Worm (Caenorhabditis elegans) whole organism, L4 larva: Measurements from ENCODE around the gene try-3.
"Not testable (repeated sequence)": the region's sequence is repeated elsewhere in the genome, so short reads cannot be mapped to it uniquely, and the experiment has no call there.

ENCODE experiments used
- F10B5.3 ChIP-seq: sonication (generic microtip); optimal IDR thresholded peaks from 2 replicates; lab custom pipeline; 2016; ENCODE audit warnings: mild to moderate bottlenecking, missing genetic modification characterization, missing compliant biosample characterization
- F26F4.8 ChIP-seq: fragments of 200-800 bp; sonication (Bioruptor generic); conservative IDR thresholded peaks from 2 replicates; pipeline ENCODE4 v1.3.6; 2022; ENCODE audit warnings: missing genetic modification characterization, missing compliant biosample characterization
- ZK546.5 ChIP-seq, 2 experiments: sonication (generic microtip); optimal IDR thresholded peaks; 2 replicates each; lab custom pipeline; 2017; ENCODE audit warnings: missing biosample characterization in 2 of 2, missing genetic modification characterization in 2 of 2
- aha-1 ChIP-seq: fragments of 150-350 bp; peaks from one replicate; lab custom pipeline; 2014; ENCODE audit warnings: missing biosample characterization, missing genetic modification characterization
- aly-2 ChIP-seq: sonication (generic microtip); optimal IDR thresholded peaks from 2 replicates; lab custom pipeline; 2018; ENCODE audit warnings: missing biosample characterization, missing genetic modification characterization
- arid-1 ChIP-seq: fragments of 200-800 bp; sonication (Bioruptor generic); conservative IDR thresholded peaks from 2 replicates; pipeline ENCODE4 v1.3.6; 2022; ENCODE audit warnings: missing genetic modification reagents, missing genetic modification characterization, missing compliant biosample characterization
- ceh-28 ChIP-seq: fragments of 150-350 bp; optimal IDR thresholded peaks from 2 replicates; lab custom pipeline; 2014; ENCODE audit warnings: missing biosample characterization, missing genetic modification reagents, missing genetic modification characterization
- ces-1 ChIP-seq: fragments of 150-350 bp; sonication (generic microtip); optimal IDR thresholded peaks from 4 replicates; lab custom pipeline; 2014; ENCODE audit warnings: missing biosample characterization, missing genetic modification reagents, missing genetic modification characterization
- daf-12 ChIP-seq: fragments of 150-350 bp; optimal IDR thresholded peaks from 2 replicates; lab custom pipeline; 2014; ENCODE audit warnings: missing biosample characterization, missing genetic modification reagents, missing genetic modification characterization
- daf-16 ChIP-seq, 3 experiments: sonication (generic microtip); optimal IDR thresholded peaks; 2 replicates each; lab custom pipeline; 2016 to 2017; ENCODE audit warnings: missing genetic modification characterization in 3 of 3, missing genetic modification reagents in 3 of 3, mild to moderate bottlenecking in 2 of 3, missing compliant biosample characterization in 2 of 3, missing biosample characterization in 1 of 3, moderate library complexity in 1 of 3
- daf-19 ChIP-seq: fragments of 200-800 bp; sonication (Bioruptor generic); conservative IDR thresholded peaks from 2 replicates; pipeline ENCODE4 v1.3.6; 2022; ENCODE audit warnings: missing genetic modification characterization, missing compliant biosample characterization
- dmd-8 ChIP-seq: fragments of 200-800 bp; sonication (Bioruptor generic); IDR thresholded peaks from 2 replicates; pipeline ENCODE4 v1.3.6; 2022; ENCODE audit warnings: missing genetic modification characterization, missing compliant biosample characterization
- dpl-1 ChIP-seq: fragments of 150-350 bp; optimal IDR thresholded peaks from 2 replicates; lab custom pipeline; 2014; ENCODE audit warnings: missing biosample characterization, missing genetic modification reagents, missing genetic modification characterization
- dve-1 ChIP-seq: sonication (generic microtip); optimal IDR thresholded peaks from 2 replicates; lab custom pipeline; 2017; ENCODE audit warnings: antibody characterized with exemption, mild to moderate bottlenecking, missing genetic modification characterization, missing compliant biosample characterization; ENCODE audit not compliant: insufficient read depth
- egl-27 ChIP-seq: sonication (generic microtip); optimal IDR thresholded peaks from 3 replicates; lab custom pipeline; 2017; ENCODE audit warnings: missing biosample characterization, missing genetic modification reagents, missing genetic modification characterization
- fos-1 ChIP-seq: fragments of 150-350 bp; optimal IDR thresholded peaks from 2 replicates; lab custom pipeline; 2014; ENCODE audit warnings: missing biosample characterization, missing genetic modification characterization
- hif-1 ChIP-seq, 2 experiments: sonication (generic microtip); optimal IDR thresholded peaks; 2 replicates each; lab custom pipeline; 2016 to 2017; ENCODE audit warnings: missing compliant biosample characterization in 2 of 2, missing genetic modification characterization in 2 of 2, missing genetic modification reagents in 2 of 2, missing genotype in 2 of 2, mild to moderate bottlenecking in 1 of 2
- hlh-30 ChIP-seq: sonication (generic microtip); optimal IDR thresholded peaks from 2 replicates; lab custom pipeline; 2017; ENCODE audit warnings: antibody characterized with exemption, mild to moderate bottlenecking, missing genetic modification characterization, missing compliant biosample characterization; ENCODE audit not compliant: insufficient read depth
- jun-1 ChIP-seq: fragments of 150-350 bp; optimal IDR thresholded peaks from 2 replicates; lab custom pipeline; 2014; ENCODE audit warnings: missing biosample characterization, missing genetic modification reagents, missing genetic modification characterization
- lin-13 ChIP-seq: fragments of 150-350 bp; optimal IDR thresholded peaks from 2 replicates; lab custom pipeline; 2014; ENCODE audit warnings: missing biosample characterization, missing genetic modification reagents, missing genetic modification characterization
- lin-39 ChIP-seq: fragments of 150-350 bp; optimal IDR thresholded peaks from 2 replicates; lab custom pipeline; 2014; ENCODE audit warnings: missing biosample characterization, missing genetic modification reagents, missing genetic modification characterization
- lsy-2 ChIP-seq, 2 experiments: fragments of 150-350 bp in 1 of 2; sonication (generic microtip) in 1 of 2; optimal IDR thresholded peaks; 2 replicates each; lab custom pipeline; 2014 to 2017; ENCODE audit warnings: missing biosample characterization in 2 of 2, missing genetic modification characterization in 2 of 2
- mdt-29 ChIP-seq: fragments of 200-800 bp; sonication (Bioruptor generic); IDR thresholded peaks from 2 replicates; pipeline ENCODE4 v1.3.6; 2022; ENCODE audit warnings: missing genetic modification reagents, missing genetic modification characterization, missing compliant biosample characterization
- nhr-102 ChIP-seq: sonication (generic microtip); optimal IDR thresholded peaks from 2 replicates; lab custom pipeline; 2016; ENCODE audit warnings: mild to moderate bottlenecking, missing genetic modification characterization, moderate library complexity, missing compliant biosample characterization
- nhr-237 ChIP-seq: sonication (generic microtip); optimal IDR thresholded peaks from 2 replicates; lab custom pipeline; 2017; ENCODE audit warnings: missing biosample characterization, missing genetic modification characterization
- nhr-28 ChIP-seq: fragments of 150-350 bp; optimal IDR thresholded peaks from 2 replicates; lab custom pipeline; 2014; ENCODE audit warnings: missing biosample characterization, missing genetic modification characterization
- nhr-42 ChIP-seq: fragments of 200-800 bp; sonication (Bioruptor generic); IDR thresholded peaks from 2 replicates; pipeline ENCODE4 v1.3.6; 2022; ENCODE audit warnings: missing genetic modification characterization, missing compliant biosample characterization
- nhr-48 ChIP-seq: sonication (generic microtip); optimal IDR thresholded peaks from 2 replicates; lab custom pipeline; 2016; ENCODE audit warnings: mild to moderate bottlenecking, missing genetic modification characterization, missing compliant biosample characterization
- nhr-6 ChIP-seq: fragments of 150-350 bp; optimal IDR thresholded peaks from 2 replicates; lab custom pipeline; 2014; ENCODE audit warnings: missing biosample characterization, missing genetic modification characterization
- nhr-77 ChIP-seq: fragments of 150-350 bp; optimal IDR thresholded peaks from 2 replicates; lab custom pipeline; 2014; ENCODE audit warnings: missing biosample characterization, missing genetic modification characterization
- pha-4 ChIP-seq, 2 experiments: fragments of 150-350 bp in 1 of 2; fragments of 200-800 bp in 1 of 2; sonication (Bioruptor generic) in 1 of 2; IDR thresholded peaks in 1 of 2; optimal IDR thresholded peaks in 1 of 2; 2 replicates each; pipeline versions ENCODE4 v1.3.6 to Lab custom; 2014 to 2022; ENCODE audit warnings: missing genetic modification characterization in 2 of 2, missing genetic modification reagents in 2 of 2, missing biosample characterization in 1 of 2, missing compliant biosample characterization in 1 of 2
- pqm-1 ChIP-seq: sonication (generic microtip); optimal IDR thresholded peaks from 2 replicates; lab custom pipeline; 2017; ENCODE audit warnings: missing biosample characterization, missing genetic modification characterization
- skn-1 ChIP-seq: fragments of 150-350 bp; optimal IDR thresholded peaks from 2 replicates; lab custom pipeline; 2014; ENCODE audit warnings: missing biosample characterization, missing genetic modification characterization
- tag-97 ChIP-seq: fragments of 200-800 bp; sonication (Bioruptor generic); IDR thresholded peaks from 2 replicates; pipeline ENCODE4 v1.3.6; 2022; ENCODE audit warnings: missing genetic modification characterization, missing compliant biosample characterization
- vab-7 ChIP-seq: fragments of 200-800 bp; sonication (Bioruptor generic); IDR thresholded peaks from 2 replicates; pipeline ENCODE4 v1.3.6; 2022; ENCODE audit warnings: missing genetic modification reagents, missing genetic modification characterization, missing compliant biosample characterization
- zag-1 ChIP-seq: fragments of 150-350 bp; optimal IDR thresholded peaks from 2 replicates; lab custom pipeline; 2014; ENCODE audit warnings: missing biosample characterization, missing genetic modification characterization
- zfp-2 ChIP-seq: sonication (generic microtip); optimal IDR thresholded peaks from 2 replicates; lab custom pipeline; 2016; ENCODE audit warnings: mild to moderate bottlenecking, missing genetic modification characterization, missing compliant biosample characterization
- ztf-7 ChIP-seq: fragments of 150-350 bp; optimal IDR thresholded peaks from 2 replicates; lab custom pipeline; 2014; ENCODE audit warnings: missing biosample characterization, missing genetic modification characterization

The try-3 gene

DNA sequence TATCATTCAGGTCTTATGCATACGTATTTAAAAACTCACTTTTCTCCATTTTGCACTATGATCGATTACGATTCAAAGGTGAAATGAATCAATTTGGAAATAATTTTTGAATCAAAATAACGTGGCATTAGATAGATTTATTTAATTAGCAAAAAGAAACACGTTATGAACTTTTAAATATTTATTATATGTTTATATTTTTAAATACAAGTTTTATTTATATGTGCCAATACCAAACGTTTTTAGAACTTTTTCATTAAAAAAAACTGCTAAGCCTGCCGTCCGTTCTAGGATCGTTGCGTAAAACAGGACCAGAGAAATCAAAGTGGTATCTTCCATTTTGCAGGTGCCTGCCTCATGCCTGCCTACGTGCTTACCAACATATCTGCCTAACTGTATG, 40.3 kb downstream of the try-3 start, which contains the start of gene F38A5.6:
TSS of gene F38A5.6 (minus strand) at position 101 of the 400 bp plus-strand sequence.
- TF ChIP-seq tag-97 (GFP tag; lab: Robert Waterston, UW) (no peak), aha-1 (tag; lab: Kevin White, UChicago) (peak; percentile 22)

DNA sequence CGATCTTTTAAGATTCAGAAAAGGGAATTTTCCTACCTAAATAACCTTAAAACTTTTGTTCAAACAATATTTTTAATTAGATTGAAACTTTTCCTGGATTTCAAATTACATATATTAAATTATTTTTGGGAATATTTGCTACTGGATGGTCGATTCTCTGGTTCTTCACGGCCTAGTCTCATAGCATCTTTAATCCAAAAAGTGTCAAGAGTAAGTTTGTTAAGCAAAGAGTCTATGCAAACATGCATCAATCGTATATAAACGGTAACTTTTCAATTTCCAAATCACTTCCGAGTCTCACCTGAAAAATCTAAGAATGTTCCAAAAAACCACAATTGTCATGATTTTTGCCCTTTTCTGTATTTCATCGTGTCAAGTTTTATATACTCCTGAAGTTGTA, 41.0 kb downstream of the try-3 start, which contains the start of gene nspb-4:
TSS of gene nspb-4 (plus strand) at position 301 of the 400 bp plus-strand sequence.
- not testable (repeated sequence) for TF ChIP-seq daf-16 (GFP tag; optimal IDR thresholded peaks at IDR 0.05; lab: Kevin White, UChicago); daf-16 (tag; optimal IDR thresholded peaks at IDR 0.05; lab: Kevin White, UChicago); arid-1 (GFP tag; lab: Robert Waterston, UW); pha-4 (GFP tag; IDR thresholded peaks at IDR 0.05; lab: Robert Waterston, UW); pha-4 (tag; optimal IDR thresholded peaks at IDR 0.05; lab: Kevin White, UChicago)

DNA sequence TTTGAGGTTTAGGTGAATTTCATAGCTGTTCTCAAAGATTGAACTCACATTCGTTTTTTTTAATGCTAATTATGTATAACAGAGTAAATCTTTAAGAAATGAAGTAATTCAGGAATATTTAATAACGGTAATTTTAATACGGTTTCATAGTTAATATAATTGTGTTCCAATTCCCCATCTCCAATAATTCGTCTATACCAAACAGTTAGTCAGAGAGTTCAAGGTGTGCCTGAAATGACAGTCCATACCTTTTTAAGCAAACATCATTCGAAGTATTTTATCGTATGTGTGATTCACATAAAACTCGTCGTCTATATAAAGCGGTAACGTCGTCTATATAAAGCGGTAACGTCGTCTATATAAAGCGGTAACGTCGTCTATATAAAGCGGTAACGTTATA, 41.8 kb downstream of the try-3 start, which contains the start of gene nspb-5:
TSS of gene nspb-5 (plus strand) at position 301 of the 400 bp plus-strand sequence.
- not testable (repeated sequence) for TF ChIP-seq zfp-2, nhr-48, skn-1 (tag; lab: Kevin White, UChicago)

DNA sequence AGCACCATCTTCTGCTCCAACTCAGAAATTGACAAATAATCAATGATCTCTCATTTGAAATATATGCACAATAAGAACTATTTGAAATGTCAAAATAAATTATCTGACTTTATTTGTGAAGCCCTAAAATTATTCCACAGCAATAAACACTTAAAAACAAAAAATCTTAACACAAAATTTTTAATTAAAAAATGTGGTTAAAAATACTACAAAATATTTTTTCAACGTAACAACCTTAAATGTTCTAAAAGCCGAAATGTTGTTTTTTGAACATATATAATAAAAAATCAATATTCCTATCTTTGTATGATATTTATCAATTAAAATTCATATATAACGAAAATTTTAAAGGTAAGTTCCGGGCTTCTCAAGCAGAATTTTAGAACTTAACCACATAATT, 42.5 kb downstream of the try-3 start, which contains the start of gene F38A5.8:
TSS of gene F38A5.8 (plus strand) at position 301 of the 400 bp plus-strand sequence.
- no peak for TF ChIP-seq zag-1 (tag; lab: Kevin White, UChicago)
- TF ChIP-seq egl-27 (tag; lab: Kevin White, UChicago), result no peak
- TF ChIP-seq vab-7, result no peak
- no peak for TF ChIP-seq mdt-29 (GFP tag; lab: Robert Waterston, UW)
- TF ChIP-seq hif-1 (tag; optimal IDR thresholded peaks at IDR 0.05; lab: Kevin White, UChicago), result no peak
- TF ChIP-seq F10B5.3, result no peak
- TF ChIP-seq nhr-42 (GFP tag; lab: Robert Waterston, UW), result no peak
- no peak for TF ChIP-seq dpl-1 (GFP tag; lab: Kevin White, UChicago)
- no peak for TF ChIP-seq ces-1 (GFP tag; lab: Kevin White, UChicago)
- TF ChIP-seq pqm-1, result no peak
- no peak for TF ChIP-seq dmd-8 (GFP tag; lab: Robert Waterston, UW)
- no peak for TF ChIP-seq fos-1
- TF ChIP-seq arid-1 (GFP tag; lab: Robert Waterston, UW), result no peak
- no peak for TF ChIP-seq nhr-237
- TF ChIP-seq lin-39 (tag; lab: Kevin White, UChicago), result no peak
- TF ChIP-seq, all 104 proteins: peak for 0

DNA sequence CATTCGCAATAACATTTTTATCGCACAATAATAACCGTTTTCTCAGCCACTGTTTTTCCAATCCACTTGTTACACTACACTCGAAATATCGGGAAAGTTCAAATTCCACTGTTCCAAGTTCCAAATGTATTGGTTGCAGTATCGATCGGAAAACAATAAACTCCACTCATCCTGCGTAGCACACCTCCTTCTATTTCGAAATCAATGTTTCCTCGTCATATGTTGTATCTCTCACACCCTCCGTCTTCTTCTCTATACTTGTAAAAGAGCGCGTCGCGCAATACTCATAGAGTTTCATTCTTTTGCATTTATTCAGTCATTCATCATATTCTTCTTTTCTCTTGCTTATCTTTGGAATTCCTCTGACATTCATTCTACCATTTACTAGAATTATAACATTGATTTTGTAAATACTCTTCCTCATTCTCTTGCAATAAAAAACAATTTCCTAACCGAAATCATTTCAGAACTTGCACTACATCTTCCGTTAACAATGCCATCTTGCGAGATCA, 44.3 kb downstream of the try-3 start, which contains the start of gene sup-36:
TSS of gene sup-36 (plus strand) at position 462 of the 512 bp plus-strand sequence.
- TF ChIP-seq daf-16 (GFP tag; optimal IDR thresholded peaks at IDR 0.05; lab: Kevin White, UChicago), result no peak
- peak; percentile 48 for TF ChIP-seq daf-16 (tag; optimal IDR thresholded peaks at IDR 0.05; lab: Kevin White, UChicago)
- peak; percentile 33 for TF ChIP-seq dve-1 (tag; lab: Kevin White, UChicago)
- TF ChIP-seq nhr-102 (tag; lab: Kevin White, UChicago), result no peak
- TF ChIP-seq nhr-6 (tag; lab: Kevin White, UChicago), result no peak
- peak; percentile 9 for TF ChIP-seq pqm-1
- TF ChIP-seq nhr-28, result peak; percentile 49
- TF ChIP-seq hlh-30 (tag; lab: Kevin White, UChicago), result peak; percentile 71

DNA sequence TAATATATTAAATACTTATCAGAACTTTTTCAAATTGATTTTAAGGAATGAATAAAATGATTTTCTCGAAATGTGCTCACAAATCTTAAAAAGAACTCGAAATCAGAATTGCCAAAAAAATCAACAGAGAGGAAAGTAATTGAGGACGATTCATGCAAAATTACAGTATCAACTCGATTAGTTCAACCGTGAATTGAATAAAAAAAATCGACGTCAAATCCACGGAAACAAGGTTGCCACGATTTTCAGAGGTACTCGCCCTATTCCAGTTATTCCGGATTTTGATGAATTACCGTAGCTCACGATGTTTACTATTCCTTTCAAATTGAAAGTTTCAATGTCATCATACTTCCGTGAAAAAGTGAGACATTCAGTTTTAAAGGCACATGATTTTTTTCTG, 45.4 kb downstream of the try-3 start, which contains the start of gene F15B10.3:
TSS of gene F15B10.3 (plus strand) at position 301 of the 400 bp plus-strand sequence.
- no peak for TF ChIP-seq F26F4.8 (GFP tag; lab: Robert Waterston, UW)
- TF ChIP-seq nhr-237, result no peak
- TF ChIP-seq tag-97 (GFP tag; lab: Robert Waterston, UW), result no peak
- TF ChIP-seq ceh-28 (tag; lab: Kevin White, UChicago), result no peak
- no peak for TF ChIP-seq jun-1 (tag; lab: Kevin White, UChicago)
- TF ChIP-seq ZK546.5 (tag; optimal IDR thresholded peaks at IDR 0.05; lab: Kevin White, UChicago), result no peak
- no peak for TF ChIP-seq pqm-1
- no peak for TF ChIP-seq nhr-77 (tag; lab: Kevin White, UChicago)
- no peak for TF ChIP-seq lsy-2 (tag; optimal IDR thresholded peaks at IDR 0.05; lab: Kevin White, UChicago)
- TF ChIP-seq ztf-7, result no peak
- TF ChIP-seq F10B5.3, result no peak
- no peak for TF ChIP-seq lin-13 (GFP tag; lab: Kevin White, UChicago)
- TF ChIP-seq aly-2, result no peak
- no peak for TF ChIP-seq arid-1 (GFP tag; lab: Robert Waterston, UW)
- TF ChIP-seq daf-19 (GFP tag; lab: Robert Waterston, UW), result no peak
- no peak for TF ChIP-seq daf-12 (tag; lab: Kevin White, UChicago)
